Fruit fly (Drosophila melanogaster) whole organism, wandering third instar larva: ENCODE measurements around the gene Cyp9f3.

Experiments used
- Hnf4 ChIP-seq: fragments of 200-800 bp; sonication (Bioruptor generic); optimal IDR thresholded peaks from 2 replicates; lab custom pipeline; 2016; ENCODE audit warnings: missing biosample characterization, mild to moderate bottlenecking, missing genetic modification characterization
- Mio ChIP-seq: sonication (Bioruptor generic); optimal IDR thresholded peaks from 2 replicates; lab custom pipeline; 2016; ENCODE audit warnings: missing biosample characterization, missing genetic modification characterization
- rgr ChIP-seq: fragments of 200-800 bp; sonication (Bioruptor generic); optimal IDR thresholded peaks from 3 replicates; lab custom pipeline; 2016; ENCODE audit warnings: missing biosample characterization, mild to moderate bottlenecking, missing genetic modification characterization
- sage ChIP-seq: fragments of 200-800 bp; sonication (Bioruptor generic); optimal IDR thresholded peaks from 2 replicates; lab custom pipeline; 2016; ENCODE audit warnings: missing biosample characterization, mild to moderate bottlenecking, missing genetic modification characterization

- TF ChIP-seq Mio (GFP tag; lab: Kevin White, UChicago), result no peak
- TF ChIP-seq Hnf4 (GFP tag; lab: Kevin White, UChicago), result no peak
- no peak for TF ChIP-seq sage
- no peak for TF ChIP-seq rgr (GFP tag; lab: Kevin White, UChicago)
Observed at dm6 chr3R:12347659-12348058, 51.1 kb downstream of the Cyp9f3 start.
